Fruit fly (Drosophila melanogaster) whole organism, embryonic: ENCODE data around the gene CG13810.
A peak's percentile ranks its signal among the peaks of the same experiment; 100 is the strongest.

Source experiments
- CG10366 ChIP-seq: fragments of 200-800 bp; sonication (Bioruptor generic); IDR thresholded peaks from 2 replicates; pipeline ENCODE4 v1.3.6; 2022; ENCODE audit warnings: missing biosample characterization, missing genetic modification characterization
- CG10462 ChIP-seq: fragments of 200-800 bp; sonication (Bioruptor generic); optimal IDR thresholded peaks from 2 replicates; lab custom pipeline; 2016; ENCODE audit warnings: missing biosample characterization, missing genetic modification characterization
- CG11560 ChIP-seq: fragments of 200-800 bp; sonication (Bioruptor generic); IDR thresholded peaks from 3 replicates; pipeline ENCODE4 v1.3.6; 2022; ENCODE audit warnings: missing biosample characterization, missing genetic modification characterization
- CG13424 ChIP-seq: fragments of 200-800 bp; sonication (Bioruptor generic); optimal IDR thresholded peaks from 2 replicates; lab custom pipeline; 2019; ENCODE audit warnings: missing biosample characterization, mild to moderate bottlenecking, missing genetic modification characterization, moderate library complexity
- CG14965 ChIP-seq: fragments of 200-800 bp; sonication (Bioruptor generic); optimal IDR thresholded peaks from 2 replicates; lab custom pipeline; 2016; ENCODE audit warnings: missing biosample characterization, missing genetic modification characterization, borderline replicate concordance
- CG15269 ChIP-seq: fragments of 200-800 bp; sonication (Bioruptor generic); optimal IDR thresholded peaks from 2 replicates; lab custom pipeline; 2018; ENCODE audit warnings: missing biosample characterization, mild to moderate bottlenecking, missing genetic modification characterization, moderate library complexity
- CG17612 ChIP-seq: fragments of 200-800 bp; sonication (Bioruptor generic); IDR thresholded peaks from 2 replicates; pipeline ENCODE4 v1.3.6; 2022; ENCODE audit warnings: missing biosample characterization, missing genetic modification characterization
- CG31441 ChIP-seq: fragments of 200-800 bp; sonication (Bioruptor generic); IDR thresholded peaks from 2 replicates; pipeline ENCODE4 v1.3.6; 2022; ENCODE audit warnings: missing biosample characterization, missing genetic modification characterization
- CG33557 ChIP-seq: fragments of 200-800 bp; sonication (Bioruptor generic); optimal IDR thresholded peaks from 2 replicates; lab custom pipeline; 2019; ENCODE audit warnings: missing biosample characterization, mild to moderate bottlenecking, missing genetic modification characterization, moderate library complexity
- CG3407 ChIP-seq: fragments of 200-800 bp; sonication (Bioruptor generic); optimal IDR thresholded peaks from 2 replicates; lab custom pipeline; 2018; ENCODE audit warnings: missing biosample characterization, mild to moderate bottlenecking, missing genetic modification characterization
- CG34224 ChIP-seq: fragments of 200-800 bp; sonication (Bioruptor generic); IDR thresholded peaks from 3 replicates; pipeline ENCODE4 v1.3.6; 2022; ENCODE audit warnings: missing biosample characterization, missing genetic modification characterization; ENCODE audit not compliant: partially characterized antibody
- CG3838 ChIP-seq: fragments of 200-800 bp; sonication (Bioruptor generic); optimal IDR thresholded peaks from 3 replicates; lab custom pipeline; 2016; ENCODE audit warnings: missing biosample characterization, missing genetic modification characterization
- CG4328 ChIP-seq: fragments of 200-800 bp; sonication (Bioruptor generic); optimal IDR thresholded peaks from 3 replicates; lab custom pipeline; 2017; ENCODE audit warnings: missing biosample characterization, missing genetic modification reagents, missing genetic modification characterization
- CG4730 ChIP-seq: fragments of 200-800 bp; sonication (Bioruptor generic); IDR thresholded peaks from 2 replicates; pipeline ENCODE4 v1.3.6; 2022; ENCODE audit warnings: missing biosample characterization, missing genetic modification characterization
- CG6175 ChIP-seq: fragments of 200-800 bp; sonication (Bioruptor generic); IDR thresholded peaks from 3 replicates; pipeline ENCODE4 v1.3.6; 2022; ENCODE audit warnings: missing biosample characterization, missing genetic modification characterization
- CG6683 ChIP-seq: fragments of 200-800 bp; sonication (Bioruptor generic); optimal IDR thresholded peaks from 2 replicates; lab custom pipeline; 2017; ENCODE audit warnings: missing biosample characterization, mild to moderate bottlenecking, missing genetic modification characterization, missing genetic modification reagents
- CG7786 ChIP-seq: fragments of 200-800 bp; sonication (Bioruptor generic); optimal IDR thresholded peaks from 2 replicates; lab custom pipeline; 2016; ENCODE audit warnings: missing biosample characterization, missing genetic modification characterization
- CG8290 ChIP-seq, 3 experiments: fragments of 200-800 bp; sonication (Bioruptor generic); optimal IDR thresholded peaks; 2 replicates each; lab custom pipeline; 2016 to 2019; ENCODE audit warnings: missing biosample characterization in 3 of 3, missing genetic modification characterization in 3 of 3, mild to moderate bottlenecking in 2 of 3, moderate library complexity in 1 of 3
- CG8944 ChIP-seq: fragments of 200-800 bp; sonication (Bioruptor generic); optimal IDR thresholded peaks from 3 replicates; lab custom pipeline; 2016; ENCODE audit warnings: missing biosample characterization, missing genetic modification characterization
- CG9727 ChIP-seq: fragments of 200-800 bp; sonication (Bioruptor generic); optimal IDR thresholded peaks from 3 replicates; lab custom pipeline; 2017; ENCODE audit warnings: missing biosample characterization, mild to moderate bottlenecking, missing genetic modification characterization
- D19A ChIP-seq: fragments of 200-800 bp; optimal IDR thresholded peaks from 3 replicates; lab custom pipeline; 2019; ENCODE audit warnings: missing biosample characterization, mild to moderate bottlenecking, missing genetic modification characterization, moderate library complexity
- Dfd ChIP-seq, 2 experiments: fragments of >200 bp; optimal IDR thresholded peaks; 2 replicates each; lab custom pipeline; 2017; ENCODE audit warnings: missing biosample characterization in 2 of 2, missing genetic modification characterization in 2 of 2
- E2f2 ChIP-seq: fragments of 200-800 bp; sonication (Bioruptor generic); IDR thresholded peaks from 2 replicates; pipeline ENCODE4 v1.3.6; 2022; ENCODE audit warnings: missing biosample characterization, missing genetic modification characterization
- Fer1 ChIP-seq: fragments of 200-800 bp; sonication (Bioruptor generic); optimal IDR thresholded peaks from 2 replicates; lab custom pipeline; 2017; ENCODE audit warnings: missing biosample characterization, mild to moderate bottlenecking, missing genetic modification characterization
- H2.0 ChIP-seq: fragments of 200-800 bp; sonication (Bioruptor generic); IDR thresholded peaks from 2 replicates; pipeline ENCODE4 v1.3.6; 2022; ENCODE audit warnings: missing biosample characterization, missing genetic modification characterization
- Lpt ChIP-seq: fragments of >200 bp; optimal IDR thresholded peaks from 2 replicates; lab custom pipeline; 2018; ENCODE audit warnings: missing biosample characterization, missing genetic modification characterization
- NfI ChIP-seq: fragments of 200-800 bp; sonication (Bioruptor generic); optimal IDR thresholded peaks from 3 replicates; lab custom pipeline; 2018; ENCODE audit warnings: missing biosample characterization, mild to moderate bottlenecking, missing genetic modification characterization, moderate library complexity
- Sry-β ChIP-seq: fragments of 200-800 bp; sonication (Bioruptor generic); optimal IDR thresholded peaks from 2 replicates; lab custom pipeline; 2018; ENCODE audit warnings: missing biosample characterization, mild to moderate bottlenecking, missing genetic modification characterization, moderate library complexity
- Sry-δ ChIP-seq: fragments of 200-800 bp; sonication (Bioruptor generic); optimal IDR thresholded peaks from 2 replicates; lab custom pipeline; 2016; ENCODE audit warnings: missing biosample characterization, missing genetic modification characterization
- Trl ChIP-seq, 3 experiments: fragments of >200 bp in 2 of 3; fragments of 200-800 bp in 1 of 3; sonication (Bioruptor generic) in 1 of 3; optimal IDR thresholded peaks; 2 replicates in 1 of 3; 3 replicates in 2 of 3; lab custom pipeline; 2016 to 2017; ENCODE audit warnings: missing biosample characterization in 1 of 3, missing genetic modification characterization in 1 of 3
- Xbp1 ChIP-seq: fragments of 200-800 bp; sonication (Bioruptor generic); optimal IDR thresholded peaks from 3 replicates; lab custom pipeline; 2016; ENCODE audit warnings: missing biosample characterization, mild to moderate bottlenecking, missing genetic modification characterization
- cad ChIP-seq: fragments of >200 bp; optimal IDR thresholded peaks from 2 replicates; lab custom pipeline; 2017; ENCODE audit warnings: missing biosample characterization, missing genetic modification characterization
- caup ChIP-seq: fragments of 200-800 bp; sonication (Bioruptor generic); optimal IDR thresholded peaks from 3 replicates; lab custom pipeline; 2017; ENCODE audit warnings: missing biosample characterization, mild to moderate bottlenecking, missing genetic modification characterization, moderate library complexity; ENCODE audit not compliant: severe bottlenecking
- chm ChIP-seq: fragments of 200-800 bp; sonication (Bioruptor generic); IDR thresholded peaks from 2 replicates; pipeline ENCODE4 v1.3.6; 2022; ENCODE audit warnings: missing biosample characterization, missing genetic modification characterization
- corto ChIP-seq: fragments of 200-800 bp; sonication (Bioruptor generic); optimal IDR thresholded peaks from 2 replicates; lab custom pipeline; 2016; ENCODE audit warnings: missing biosample characterization, mild to moderate bottlenecking, missing genetic modification characterization, moderate library complexity
- dimm ChIP-seq: fragments of 200-800 bp; sonication (Bioruptor generic); IDR thresholded peaks from 2 replicates; pipeline ENCODE4 v1.3.6; 2022; ENCODE audit warnings: missing biosample characterization, missing genetic modification characterization
- fd102C ChIP-seq: fragments of 200-800 bp; sonication (Bioruptor generic); optimal IDR thresholded peaks from 2 replicates; lab custom pipeline; 2018; ENCODE audit warnings: missing biosample characterization, mild to moderate bottlenecking, missing genetic modification characterization, moderate library complexity
- grn ChIP-seq: fragments of 200-800 bp; sonication (Bioruptor generic); optimal IDR thresholded peaks from 3 replicates; lab custom pipeline; 2017; ENCODE audit warnings: missing biosample characterization, missing genetic modification characterization
- gro ChIP-seq: fragments of 200-800 bp; sonication (Bioruptor generic); optimal IDR thresholded peaks from 2 replicates; lab custom pipeline; 2016; ENCODE audit warnings: missing biosample characterization, missing genetic modification characterization
- jing ChIP-seq: fragments of 200-800 bp; sonication (Bioruptor generic); optimal IDR thresholded peaks from 2 replicates; lab custom pipeline; 2018; ENCODE audit warnings: missing biosample characterization, mild to moderate bottlenecking, missing genetic modification characterization
- nerfin-1 ChIP-seq: fragments of 200-800 bp; sonication (Bioruptor generic); optimal IDR thresholded peaks from 3 replicates; lab custom pipeline; 2019; ENCODE audit warnings: missing biosample characterization, mild to moderate bottlenecking, missing genetic modification characterization, moderate library complexity
- p53 ChIP-seq: fragments of 200-800 bp; sonication (Bioruptor generic); optimal IDR thresholded peaks from 2 replicates; lab custom pipeline; 2016; ENCODE audit warnings: missing biosample characterization, missing genetic modification characterization
- phol ChIP-seq: fragments of 200-800 bp; sonication (Bioruptor generic); optimal IDR thresholded peaks from 3 replicates; lab custom pipeline; 2018; ENCODE audit warnings: missing biosample characterization, mild to moderate bottlenecking, missing genetic modification characterization, moderate library complexity
- sim ChIP-seq: fragments of 200-800 bp; sonication (Bioruptor generic); IDR thresholded peaks from 2 replicates; pipeline ENCODE4 v1.3.6; 2022; ENCODE audit warnings: missing biosample characterization, missing genetic modification characterization
- slou ChIP-seq: fragments of 200-800 bp; sonication (Bioruptor generic); optimal IDR thresholded peaks from 3 replicates; lab custom pipeline; 2016; ENCODE audit warnings: missing biosample characterization, missing genetic modification characterization
- trh ChIP-seq: fragments of 200-800 bp; sonication (Bioruptor generic); optimal IDR thresholded peaks from 2 replicates; lab custom pipeline; 2016; ENCODE audit warnings: missing biosample characterization, missing genetic modification characterization
- vvl ChIP-seq: fragments of 200-800 bp; sonication (Bioruptor generic); IDR thresholded peaks from 2 replicates; pipeline ENCODE4 v1.3.6; 2022; ENCODE audit warnings: missing biosample characterization, missing genetic modification characterization
- wek ChIP-seq: fragments of 200-800 bp; sonication (Bioruptor generic); optimal IDR thresholded peaks from 3 replicates; lab custom pipeline; 2018; ENCODE audit warnings: missing biosample characterization, mild to moderate bottlenecking, missing genetic modification characterization, moderate library complexity
- yki ChIP-seq: fragments of >200 bp; optimal IDR thresholded peaks from 3 replicates; lab custom pipeline; 2018

The CG13810 gene

dm6 chr3L:2151588-2152372, 34.0 kb upstream of the CG13810 start, which contains the start of gene zormin (continued):
- no peak for TF ChIP-seq dimm (GFP tag; lab: Robert Waterston, UW)
- TF ChIP-seq CG4730, result no peak
- peak; percentile 85 to 95 for TF ChIP-seq Trl (optimal IDR thresholded peaks at IDR 0.05; lab: Kevin White, UChicago)
- peak; percentile 7 for TF ChIP-seq Trl (GFP tag; optimal IDR thresholded peaks at IDR 0.05; lab: Kevin White, UChicago)
- TF ChIP-seq CG11560 (tag; lab: Robert Waterston, UW), result no peak
- no peak for TF ChIP-seq Fer1 (GFP tag; lab: Kevin White, UChicago)
- no peak for TF ChIP-seq CG4328
- TF ChIP-seq CG34224, result peak; percentile 42; the same call in 1 of the 3 replicates
- no peak for TF ChIP-seq CG10366
- no peak for TF ChIP-seq CG10462
- TF ChIP-seq D19A (tag; lab: Kevin White, UChicago), result peak; percentile 10
- TF ChIP-seq Sry-β (GFP tag; lab: Kevin White, UChicago), result no peak
- TF ChIP-seq CG31441 (GFP tag; lab: Robert Waterston, UW), result 0 out of 2 replicates have a peak, but pooled peaks have one; percentile 19
- no peak for TF ChIP-seq CG3838 (GFP tag; lab: Kevin White, UChicago)
- no peak for TF ChIP-seq CG9727 (GFP tag; lab: Kevin White, UChicago)
- TF ChIP-seq chm (GFP tag; lab: Robert Waterston, UW), result 0 out of 2 replicates have a peak, but pooled peaks have one; percentile 10
- no peak for TF ChIP-seq CG7786 (GFP tag; lab: Kevin White, UChicago)
- TF ChIP-seq slou (GFP tag; lab: Kevin White, UChicago), result no peak
- no peak for TF ChIP-seq fd102C
- no peak for TF ChIP-seq gro (GFP tag; lab: Kevin White, UChicago)
- TF ChIP-seq CG6683 (GFP tag; lab: Kevin White, UChicago), result no peak
- no peak for TF ChIP-seq nerfin-1 (tag; lab: Kevin White, UChicago)
- TF ChIP-seq caup (GFP tag; lab: Kevin White, UChicago), result no peak
- no peak for TF ChIP-seq NfI (GFP tag; lab: Kevin White, UChicago)
- no peak for TF ChIP-seq trh (GFP tag; lab: Kevin White, UChicago)
- TF ChIP-seq E2f2 (GFP tag; lab: Robert Waterston, UW), result peak; percentile 13; the same call in 1 of the 2 replicates
- TF ChIP-seq sim (GFP tag; lab: Robert Waterston, UW), result no peak
- TF ChIP-seq Xbp1 (GFP tag; lab: Kevin White, UChicago), result no peak
- no peak for TF ChIP-seq CG15269
- peak; percentile 21; the same call in 1 of the 2 replicates for TF ChIP-seq H2.0 (GFP tag; lab: Robert Waterston, UW)
- no peak for TF ChIP-seq CG3407 (GFP tag; lab: Kevin White, UChicago)
- no peak for TF ChIP-seq CG14965 (GFP tag; lab: Kevin White, UChicago)
- TF ChIP-seq grn (GFP tag; lab: Kevin White, UChicago), result no peak
- no peak for TF ChIP-seq CG13424 (tag; lab: Kevin White, UChicago)
- peak; percentile 69 for TF ChIP-seq vvl (GFP tag; lab: Robert Waterston, UW)
- TF ChIP-seq CG8290 (GFP tag; optimal IDR thresholded peaks at IDR 0.05; lab: Kevin White, UChicago), result no peak
- peak in 1 of 2 experiments; percentile 21 for TF ChIP-seq CG8290 (tag; optimal IDR thresholded peaks at IDR 0.05; lab: Kevin White, UChicago)
- TF ChIP-seq Lpt (GFP tag; lab: Kevin White, UChicago), result no peak
- no peak for TF ChIP-seq wek (GFP tag; lab: Kevin White, UChicago)
- TF ChIP-seq corto (GFP tag; lab: Kevin White, UChicago), result peak; percentile 39
- TF ChIP-seq yki (lab: Kevin White, UChicago), result peak; percentile 56
- TF ChIP-seq p53, result no peak
- no peak for TF ChIP-seq CG17612 (GFP tag; lab: Robert Waterston, UW)
- TF ChIP-seq jing (GFP tag; lab: Kevin White, UChicago), result no peak
- TF ChIP-seq Sry-δ (GFP tag; lab: Kevin White, UChicago), result no peak
- no peak for TF ChIP-seq Dfd (GFP tag; optimal IDR thresholded peaks at IDR 0.05; lab: Kevin White, UChicago)
- no peak for TF ChIP-seq cad (GFP tag; lab: Kevin White, UChicago)
- TF ChIP-seq CG8944 (GFP tag; lab: Kevin White, UChicago), result no peak
- peak; percentile 55 for TF ChIP-seq phol (tag; lab: Kevin White, UChicago)
- no peak for TF ChIP-seq CG33557 (GFP tag; lab: Kevin White, UChicago)
- no peak for TF ChIP-seq CG6175 (GFP tag; lab: Robert Waterston, UW)
